Fruit fly (Drosophila melanogaster): ENCODE measurements around the gene Cpr67B.

DNA sequence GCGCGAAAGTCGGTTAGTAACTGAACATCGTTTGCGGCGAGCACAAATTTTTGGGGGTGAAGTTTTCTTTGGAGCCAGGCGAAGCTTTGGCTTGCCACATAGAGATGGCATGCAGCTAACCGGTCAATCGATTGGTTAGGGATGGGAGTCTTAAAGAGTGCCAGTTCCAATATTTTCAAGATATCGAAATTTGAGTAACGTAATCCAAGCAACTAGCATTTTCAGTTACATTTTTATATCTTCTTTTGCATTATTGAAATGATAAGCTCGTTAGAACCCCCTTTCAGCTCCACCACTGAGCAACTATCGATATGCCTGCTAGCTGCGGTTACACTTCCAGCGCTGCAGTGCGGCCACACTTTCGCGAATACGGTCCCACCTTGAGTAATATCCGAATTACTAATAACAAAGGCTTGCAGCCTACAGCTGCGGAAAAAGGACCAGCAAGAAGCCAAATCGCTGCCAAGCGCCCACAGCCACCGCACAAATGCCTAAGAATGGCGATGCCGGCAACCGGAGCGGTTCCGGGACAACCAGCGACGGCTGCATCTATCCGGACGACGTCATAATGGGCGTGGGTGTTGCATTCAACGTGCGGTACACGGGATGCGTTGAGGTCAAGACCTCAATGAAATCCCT lies 22.2 kb downstream of the Cpr67B start, which contains the start of the genes Atat and Shc:
- TF ChIP-seq psq (optimal IDR thresholded peaks at IDR 0.05) (no peak), Myc (optimal IDR thresholded peaks at IDR 0.05) (no peak), ttk (optimal IDR thresholded peaks at IDR 0.05) (no peak), Sin3A (optimal IDR thresholded peaks at IDR 0.05) (no peak), h (optimal IDR thresholded peaks at IDR 0.05) (no peak), insv (optimal IDR thresholded peaks at IDR 0.05) (no peak)

Data from Kc167 (cell line).